Fruit fly (Drosophila melanogaster) whole organism, embryonic: ENCODE measurements around the gene Naa20A.

Source experiments
- Awh ChIP-seq: fragments of 200-800 bp; sonication (Bioruptor generic); IDR thresholded peaks from 2 replicates; pipeline ENCODE4, ENCODE4 v1.3.6; 2022; ENCODE audit warnings: missing biosample characterization, missing genetic modification characterization
- B-H2 ChIP-seq: fragments of 200-800 bp; sonication (Bioruptor generic); optimal IDR thresholded peaks from 2 replicates; lab custom pipeline; 2018; ENCODE audit warnings: missing biosample characterization, mild to moderate bottlenecking, missing genetic modification characterization
- Bteb2 ChIP-seq: fragments of 200-800 bp; sonication (Bioruptor generic); optimal IDR thresholded peaks from 2 replicates; lab custom pipeline; 2016; ENCODE audit warnings: missing biosample characterization, missing genetic modification characterization
- CG10321 ChIP-seq: fragments of 200-800 bp; sonication (Bioruptor generic); IDR thresholded peaks from 2 replicates; pipeline ENCODE4 v1.3.6; 2022; ENCODE audit warnings: missing biosample characterization, missing genetic modification characterization
- CG12942 ChIP-seq: fragments of 200-800 bp; sonication (Bioruptor generic); optimal IDR thresholded peaks from 3 replicates; lab custom pipeline; 2016; ENCODE audit warnings: missing biosample characterization, missing genetic modification characterization
- CG13287 ChIP-seq: fragments of 200-800 bp; sonication (Bioruptor generic); IDR thresholded peaks from 2 replicates; pipeline ENCODE4 v1.3.6; 2022; ENCODE audit warnings: missing biosample characterization, missing genetic modification characterization; ENCODE audit not compliant: partially characterized antibody
- CG13775 ChIP-seq: fragments of 200-800 bp; sonication (Bioruptor generic); optimal IDR thresholded peaks from 3 replicates; lab custom pipeline; 2017; ENCODE audit warnings: missing biosample characterization, mild to moderate bottlenecking, missing genetic modification characterization
- CG18262 ChIP-seq: fragments of 200-800 bp; optimal IDR thresholded peaks from 3 replicates; lab custom pipeline; 2019; ENCODE audit warnings: missing biosample characterization, mild to moderate bottlenecking, missing genetic modification characterization, moderate library complexity
- CG2199 ChIP-seq: fragments of 200-800 bp; sonication (Bioruptor generic); IDR thresholded peaks from 3 replicates; pipeline ENCODE4 v1.3.6; 2022; ENCODE audit warnings: missing biosample characterization, missing genetic modification characterization
- CG31224 ChIP-seq: fragments of 200-800 bp; sonication (Bioruptor generic); IDR thresholded peaks from 2 replicates; pipeline ENCODE4 v1.3.6; 2022; ENCODE audit warnings: missing biosample characterization, missing genetic modification characterization
- CG3163 ChIP-seq: fragments of 200-800 bp; sonication (Bioruptor generic); optimal IDR thresholded peaks from 3 replicates; lab custom pipeline; 2016; ENCODE audit warnings: missing biosample characterization, missing genetic modification characterization
- CG3995 ChIP-seq: fragments of 200-800 bp; sonication (Bioruptor generic); optimal IDR thresholded peaks from 3 replicates; lab custom pipeline; 2016; ENCODE audit warnings: missing biosample characterization, missing genetic modification characterization
- CG4424 ChIP-seq: fragments of 200-800 bp; sonication (Bioruptor generic); optimal IDR thresholded peaks from 3 replicates; lab custom pipeline; 2016; ENCODE audit warnings: missing biosample characterization, missing genetic modification characterization
- CG4820 ChIP-seq: fragments of 200-800 bp; sonication (Bioruptor generic); optimal IDR thresholded peaks from 3 replicates; lab custom pipeline; 2016; ENCODE audit warnings: missing biosample characterization, missing genetic modification characterization
- CG7745 ChIP-seq: fragments of 200-800 bp; sonication (Bioruptor generic); optimal IDR thresholded peaks from 2 replicates; lab custom pipeline; 2018; ENCODE audit warnings: missing biosample characterization, mild to moderate bottlenecking, missing genetic modification characterization, moderate library complexity
- CG7786 ChIP-seq: fragments of 200-800 bp; sonication (Bioruptor generic); optimal IDR thresholded peaks from 2 replicates; lab custom pipeline; 2016; ENCODE audit warnings: missing biosample characterization, missing genetic modification characterization
- CG8359 ChIP-seq: fragments of 200-800 bp; sonication (Bioruptor generic); optimal IDR thresholded peaks from 2 replicates; lab custom pipeline; 2017; ENCODE audit warnings: missing biosample characterization, mild to moderate bottlenecking, missing genetic modification characterization, borderline replicate concordance
- CG8478 ChIP-seq: fragments of >200 bp; optimal IDR thresholded peaks from 2 replicates; lab custom pipeline; 2018
- CG9876 ChIP-seq: fragments of 200-800 bp; sonication (Bioruptor generic); optimal IDR thresholded peaks from 2 replicates; lab custom pipeline; 2016; ENCODE audit warnings: missing biosample characterization, missing genetic modification characterization
- Chrac-16 ChIP-seq: fragments of 200-800 bp; sonication (Bioruptor generic); optimal IDR thresholded peaks from 3 replicates; lab custom pipeline; 2016; ENCODE audit warnings: missing biosample characterization, missing genetic modification characterization
- D19A ChIP-seq: fragments of 200-800 bp; optimal IDR thresholded peaks from 3 replicates; lab custom pipeline; 2019; ENCODE audit warnings: missing biosample characterization, mild to moderate bottlenecking, missing genetic modification characterization, moderate library complexity
- Eip74EF ChIP-seq, 2 experiments: fragments of 200-800 bp in 1 of 2; fragments of >200 bp in 1 of 2; sonication (Bioruptor generic) in 1 of 2; optimal IDR thresholded peaks; 2 replicates each; lab custom pipeline; 2017 to 2019; ENCODE audit warnings: missing biosample characterization in 2 of 2, missing genetic modification characterization in 2 of 2, mild to moderate bottlenecking in 1 of 2, moderate library complexity in 1 of 2
- HmgZ ChIP-seq: fragments of 200-800 bp; sonication (Bioruptor generic); optimal IDR thresholded peaks from 2 replicates; lab custom pipeline; 2018; ENCODE audit warnings: missing biosample characterization, mild to moderate bottlenecking, missing genetic modification characterization
- Jarid2 ChIP-seq: fragments of 200-800 bp; sonication (Bioruptor generic); optimal IDR thresholded peaks from 3 replicates; lab custom pipeline; 2017; ENCODE audit warnings: mild to moderate bottlenecking, missing biosample characterization, missing genetic modification reagents, missing genetic modification characterization
- Max ChIP-seq: fragments of 200-800 bp; sonication (Bioruptor generic); optimal IDR thresholded peaks from 2 replicates; lab custom pipeline; 2016; ENCODE audit warnings: missing biosample characterization, mild to moderate bottlenecking, missing genetic modification characterization
- Med ChIP-seq: fragments of 200-800 bp; sonication (Bioruptor generic); peaks from one replicate; lab custom pipeline; 2016; ENCODE audit warnings: missing biosample characterization, missing genetic modification characterization, mild to moderate bottlenecking, inconsistent platforms, moderate library complexity
- Meics ChIP-seq: fragments of 200-800 bp; sonication (Bioruptor generic); optimal IDR thresholded peaks from 2 replicates; lab custom pipeline; 2017; ENCODE audit warnings: missing biosample characterization, mild to moderate bottlenecking, missing genetic modification characterization
- NC2β ChIP-seq: fragments of 200-800 bp; sonication (Bioruptor generic); optimal IDR thresholded peaks from 2 replicates; lab custom pipeline; 2016; ENCODE audit warnings: missing biosample characterization, missing genetic modification characterization
- Nf-YC ChIP-seq: fragments of 200-800 bp; optimal IDR thresholded peaks from 3 replicates; lab custom pipeline; 2019; ENCODE audit warnings: missing biosample characterization, mild to moderate bottlenecking, missing genetic modification characterization, moderate library complexity
- Sry-β ChIP-seq: fragments of 200-800 bp; sonication (Bioruptor generic); optimal IDR thresholded peaks from 2 replicates; lab custom pipeline; 2018; ENCODE audit warnings: missing biosample characterization, mild to moderate bottlenecking, missing genetic modification characterization, moderate library complexity
- Taf1 ChIP-seq: fragments of 200-800 bp; sonication (Bioruptor generic); IDR thresholded peaks from 2 replicates; pipeline ENCODE4 v1.3.6; 2022; ENCODE audit warnings: missing biosample characterization, missing genetic modification characterization
- Xrp1 ChIP-seq: fragments of 200-800 bp; sonication (Bioruptor generic); IDR thresholded peaks from 2 replicates; pipeline ENCODE4 v1.3.6; 2022; ENCODE audit warnings: missing biosample characterization, missing genetic modification characterization
- al ChIP-seq: fragments of 200-800 bp; sonication (Bioruptor generic); IDR thresholded peaks from 2 replicates; pipeline ENCODE4 v1.3.6; 2022; ENCODE audit warnings: missing biosample characterization, missing genetic modification characterization
- chn ChIP-seq: fragments of 200-800 bp; sonication (Bioruptor generic); optimal IDR thresholded peaks from 2 replicates; lab custom pipeline; 2016; ENCODE audit warnings: missing biosample characterization, missing genetic modification characterization
- corto ChIP-seq: fragments of 200-800 bp; sonication (Bioruptor generic); optimal IDR thresholded peaks from 2 replicates; lab custom pipeline; 2016; ENCODE audit warnings: missing biosample characterization, mild to moderate bottlenecking, missing genetic modification characterization, moderate library complexity
- fd96Cb ChIP-seq: fragments of 200-800 bp; sonication (Bioruptor generic); optimal IDR thresholded peaks from 2 replicates; lab custom pipeline; 2018; ENCODE audit warnings: missing biosample characterization, mild to moderate bottlenecking, missing genetic modification characterization, moderate library complexity
- ind ChIP-seq: fragments of 200-800 bp; sonication (Bioruptor generic); optimal IDR thresholded peaks from 3 replicates; lab custom pipeline; 2016; ENCODE audit warnings: missing biosample characterization, missing genetic modification characterization
- klu ChIP-seq: fragments of 200-800 bp; sonication (Bioruptor generic); IDR thresholded peaks from 2 replicates; pipeline ENCODE4 v1.3.6; 2022; ENCODE audit warnings: missing biosample characterization, missing genetic modification characterization
- luna ChIP-seq: fragments of 200-800 bp; sonication (Bioruptor generic); optimal IDR thresholded peaks from 2 replicates; lab custom pipeline; 2016; ENCODE audit warnings: missing biosample characterization, missing genetic modification characterization
- odd ChIP-seq: fragments of 200-800 bp; sonication (Bioruptor generic); optimal IDR thresholded peaks from 2 replicates; lab custom pipeline; 2017; ENCODE audit warnings: missing biosample characterization, mild to moderate bottlenecking, missing genetic modification characterization
- pan ChIP-seq, 4 experiments: fragments of >200 bp in 3 of 4; fragments of 200-800 bp in 1 of 4; sonication (Bioruptor generic) in 1 of 4; optimal IDR thresholded peaks in 3 of 4; IDR thresholded peaks in 1 of 4; 2 replicates each; pipeline versions ENCODE4 v1.3.6 to Lab custom; 2017 to 2022; ENCODE audit warnings: missing biosample characterization in 2 of 4, missing genetic modification characterization in 2 of 4, mixed read lengths in 1 of 4
- pfk ChIP-seq: fragments of 200-800 bp; sonication (Bioruptor generic); optimal IDR thresholded peaks from 2 replicates; lab custom pipeline; 2018; ENCODE audit warnings: missing biosample characterization, mild to moderate bottlenecking, missing genetic modification characterization, moderate library complexity
- pzg ChIP-seq: fragments of 200-800 bp; sonication (Bioruptor generic); optimal IDR thresholded peaks from 3 replicates; lab custom pipeline; 2018; ENCODE audit warnings: missing biosample characterization, mild to moderate bottlenecking, missing genetic modification characterization, moderate library complexity
- seq ChIP-seq: fragments of 200-800 bp; sonication (Bioruptor generic); IDR thresholded peaks from 2 replicates; pipeline ENCODE4 v1.3.6; 2022; ENCODE audit warnings: missing biosample characterization, missing genetic modification characterization
- slou ChIP-seq: fragments of 200-800 bp; sonication (Bioruptor generic); optimal IDR thresholded peaks from 3 replicates; lab custom pipeline; 2016; ENCODE audit warnings: missing biosample characterization, missing genetic modification characterization
- stc ChIP-seq: fragments of 200-800 bp; sonication (Bioruptor generic); IDR thresholded peaks from 2 replicates; pipeline ENCODE4 v1.3.6; 2022; ENCODE audit warnings: missing biosample characterization, missing genetic modification characterization
- tap ChIP-seq: fragments of 200-800 bp; optimal IDR thresholded peaks from 3 replicates; lab custom pipeline; 2019; ENCODE audit warnings: missing biosample characterization, mild to moderate bottlenecking, missing genetic modification characterization, moderate library complexity
- tx ChIP-seq: fragments of 200-800 bp; sonication (Bioruptor generic); optimal IDR thresholded peaks from 2 replicates; lab custom pipeline; 2016; ENCODE audit warnings: missing biosample characterization, missing genetic modification characterization
- zen ChIP-seq: fragments of 200-800 bp; sonication (Bioruptor generic); optimal IDR thresholded peaks from 3 replicates; lab custom pipeline; 2018; ENCODE audit warnings: missing biosample characterization, mild to moderate bottlenecking, missing genetic modification characterization, moderate library complexity
- zen2 ChIP-seq: fragments of 200-800 bp; sonication (Bioruptor generic); IDR thresholded peaks from 3 replicates; pipeline ENCODE4 v1.3.6; 2022; ENCODE audit warnings: missing biosample characterization, missing genetic modification characterization; ENCODE audit not compliant: partially characterized antibody

Naa20A gene

dm6 chrX:19642819-19643504, 20.1 kb upstream of the Naa20A start, which contains the start of the genes CG12237 and Sec61gamma (continued):
- TF ChIP-seq Taf1 (GFP tag; lab: Robert Waterston, UW) (no peak), Awh (no peak), Bteb2 (GFP tag; lab: Kevin White, UChicago) (peak; percentile 13), Chrac-16 (GFP tag; lab: Kevin White, UChicago) (no peak), CG18262 (no peak), luna (GFP tag; lab: Kevin White, UChicago) (no peak), al (GFP tag; lab: Robert Waterston, UW) (no peak), Nf-YC (tag; lab: Kevin White, UChicago) (peak; percentile 39), CG10321 (GFP tag; lab: Robert Waterston, UW) (no peak), CG3163 (no peak), CG13775 (peak; percentile 5), fd96Cb (tag; lab: Kevin White, UChicago) (no peak), CG9876 (no peak), ind (GFP tag; lab: Kevin White, UChicago) (no peak), Jarid2 (GFP tag; lab: Kevin White, UChicago) (no peak), pzg (GFP tag; lab: Kevin White, UChicago) (peak; percentile 84), B-H2 (peak; percentile 44), CG7745 (tag; lab: Kevin White, UChicago) (no peak), chn (no peak), odd (GFP tag; lab: Kevin White, UChicago) (no peak), seq (no peak), CG7786 (GFP tag; lab: Kevin White, UChicago) (no peak), klu (GFP tag; lab: Robert Waterston, UW) (no peak), Sry-β (GFP tag; lab: Kevin White, UChicago) (peak; percentile 96), zen2 (GFP tag; lab: Robert Waterston, UW) (no peak), corto (GFP tag; lab: Kevin White, UChicago) (no peak), CG8478 (lab: Kevin White, UChicago) (no peak), pfk (peak; percentile 13), Eip74EF (GFP tag; optimal IDR thresholded peaks at IDR 0.05; lab: Kevin White, UChicago) (no peak), zen (tag; lab: Kevin White, UChicago) (no peak), Xrp1 (GFP tag; lab: Robert Waterston, UW) (no peak), pan (optimal IDR thresholded peaks at IDR 0.05; lab: Kevin White, UChicago) (no peak), pan (GFP tag; optimal IDR thresholded peaks at IDR 0.05 in 1 of 2, IDR thresholded peaks at IDR 0.05 in 1 of 2) (no peak), D19A (no peak), CG4820 (GFP tag; lab: Kevin White, UChicago) (no peak), slou (no peak), CG8359 (no peak), tx (GFP tag; lab: Kevin White, UChicago) (no peak), Max (peak; percentile 34), NC2β (GFP tag; lab: Kevin White, UChicago) (peak; percentile 53), tap (tag; lab: Kevin White, UChicago) (no peak), CG2199 (GFP tag; lab: Robert Waterston, UW) (no peak), Meics (GFP tag; lab: Kevin White, UChicago) (peak; percentile 49), CG31224 (GFP tag; lab: Robert Waterston, UW) (no peak), stc (GFP tag; lab: Robert Waterston, UW) (0 out of 2 replicates have a peak, but pooled peaks have one; percentile 5), CG12942 (GFP tag; lab: Kevin White, UChicago) (no peak), HmgZ (peak; percentile 75), CG4424 (GFP tag; lab: Kevin White, UChicago) (no peak), Med (GFP tag; lab: Kevin White, UChicago) (peak; percentile 88), CG3995 (GFP tag; lab: Kevin White, UChicago) (no peak), CG13287 (GFP tag; lab: Robert Waterston, UW) (no peak; the same call in 1 of the 2 replicates)
